Fruit fly (Drosophila melanogaster) whole organism, embryonic: ENCODE data around the gene CG9733.

ENCODE experiments used
- Asciz ChIP-seq: fragments of 200-800 bp; sonication (Bioruptor generic); optimal IDR thresholded peaks from 2 replicates; lab custom pipeline; 2017; ENCODE audit warnings: missing biosample characterization, mild to moderate bottlenecking, missing genetic modification characterization, missing genetic modification reagents
- Bdp1 ChIP-seq: fragments of 200-800 bp; sonication (Bioruptor generic); optimal IDR thresholded peaks from 3 replicates; lab custom pipeline; 2016; ENCODE audit warnings: missing biosample characterization, missing genetic modification characterization
- CG11456 ChIP-seq: fragments of 200-800 bp; sonication (Bioruptor generic); IDR thresholded peaks from 3 replicates; pipeline ENCODE4 v1.3.6; 2022; ENCODE audit warnings: missing biosample characterization, missing genetic modification characterization
- CG11504 ChIP-seq: fragments of 200-800 bp; sonication (Bioruptor generic); optimal IDR thresholded peaks from 3 replicates; lab custom pipeline; 2019; ENCODE audit warnings: missing biosample characterization, mild to moderate bottlenecking, missing genetic modification characterization, moderate library complexity
- CG11695 ChIP-seq: fragments of 200-800 bp; sonication (Bioruptor generic); IDR thresholded peaks from 3 replicates; pipeline ENCODE4 v1.3.6; 2022; ENCODE audit warnings: missing biosample characterization, missing genetic modification characterization
- CG11696 ChIP-seq: fragments of 200-800 bp; sonication (Bioruptor generic); IDR thresholded peaks from 2 replicates; pipeline ENCODE4 v1.3.6; 2022; ENCODE audit warnings: missing biosample characterization, missing genetic modification characterization
- CG13424 ChIP-seq: fragments of 200-800 bp; sonication (Bioruptor generic); optimal IDR thresholded peaks from 2 replicates; lab custom pipeline; 2019; ENCODE audit warnings: missing biosample characterization, mild to moderate bottlenecking, missing genetic modification characterization, moderate library complexity
- CG14860 ChIP-seq: fragments of 200-800 bp; sonication (Bioruptor generic); IDR thresholded peaks from 3 replicates; pipeline ENCODE4 v1.3.6; 2022; ENCODE audit warnings: missing biosample characterization, missing genetic modification characterization; ENCODE audit not compliant: partially characterized antibody
- CG1602 ChIP-seq: fragments of 200-800 bp; sonication (Bioruptor generic); optimal IDR thresholded peaks from 3 replicates; lab custom pipeline; 2016; ENCODE audit warnings: missing biosample characterization, missing genetic modification characterization
- CG16813 ChIP-seq: fragments of 200-800 bp; sonication (Bioruptor generic); IDR thresholded peaks from 3 replicates; pipeline ENCODE4 v1.3.6; 2022; ENCODE audit warnings: missing biosample characterization, missing genetic modification characterization; ENCODE audit not compliant: partially characterized antibody
- CG17328 ChIP-seq: fragments of 200-800 bp; sonication (Bioruptor generic); IDR thresholded peaks from 2 replicates; pipeline ENCODE4 v1.3.6; 2022; ENCODE audit warnings: missing biosample characterization, missing genetic modification characterization
- CG1832 ChIP-seq: fragments of 200-800 bp; sonication (Bioruptor generic); optimal IDR thresholded peaks from 2 replicates; lab custom pipeline; 2017; ENCODE audit warnings: missing biosample characterization, mild to moderate bottlenecking, missing genetic modification characterization, inconsistent platforms
- CG18599 ChIP-seq: fragments of 200-800 bp; sonication (Bioruptor generic); optimal IDR thresholded peaks from 3 replicates; lab custom pipeline; 2017; ENCODE audit warnings: missing biosample characterization, missing genetic modification characterization, mild to moderate bottlenecking, moderate library complexity, missing genetic modification reagents
- CG2889 ChIP-seq: fragments of 200-800 bp; sonication (Bioruptor generic); IDR thresholded peaks from 3 replicates; pipeline ENCODE4 v1.3.6; 2022; ENCODE audit warnings: missing biosample characterization, missing genetic modification characterization
- CG34224 ChIP-seq: fragments of 200-800 bp; sonication (Bioruptor generic); IDR thresholded peaks from 3 replicates; pipeline ENCODE4 v1.3.6; 2022; ENCODE audit warnings: missing biosample characterization, missing genetic modification characterization; ENCODE audit not compliant: partially characterized antibody
- CG4360 ChIP-seq: fragments of 200-800 bp; sonication (Bioruptor generic); IDR thresholded peaks from 2 replicates; pipeline ENCODE4 v1.3.6; 2022; ENCODE audit warnings: missing biosample characterization, missing genetic modification characterization
- CG6689 ChIP-seq: fragments of 200-800 bp; sonication (Bioruptor generic); IDR thresholded peaks from 2 replicates; pipeline ENCODE4 v1.3.6; 2022; ENCODE audit warnings: missing biosample characterization, missing genetic modification characterization
- CG7987 ChIP-seq: fragments of 200-800 bp; sonication (Bioruptor generic); optimal IDR thresholded peaks from 2 replicates; lab custom pipeline; 2018; ENCODE audit warnings: missing biosample characterization, mild to moderate bottlenecking, missing genetic modification characterization, moderate library complexity
- CG9797 ChIP-seq: fragments of 200-800 bp; sonication (Bioruptor generic); optimal IDR thresholded peaks from 3 replicates; lab custom pipeline; 2018; ENCODE audit warnings: missing biosample characterization, mild to moderate bottlenecking, missing genetic modification characterization
- Dll ChIP-seq: fragments of 200-800 bp; sonication (Bioruptor generic); IDR thresholded peaks from 4 replicates; pipeline ENCODE4 v1.3.6; 2022; ENCODE audit warnings: missing biosample characterization, missing genetic modification characterization; ENCODE audit not compliant: partially characterized antibody
- HHEX ChIP-seq: fragments of 200-800 bp; sonication (Bioruptor generic); optimal IDR thresholded peaks from 3 replicates; lab custom pipeline; 2017; ENCODE audit warnings: missing biosample characterization, mild to moderate bottlenecking, missing genetic modification characterization, missing genetic modification reagents
- HLH4C ChIP-seq: fragments of 200-800 bp; sonication (Bioruptor generic); IDR thresholded peaks from 3 replicates; pipeline ENCODE4 v1.3.6; 2022; ENCODE audit warnings: missing biosample characterization, missing genetic modification characterization; ENCODE audit not compliant: partially characterized antibody
- MBD-R2 ChIP-seq: fragments of 200-800 bp; sonication (Bioruptor generic); IDR thresholded peaks from 2 replicates; pipeline ENCODE4 v1.3.6; 2022; ENCODE audit warnings: missing biosample characterization, missing genetic modification characterization
- NfI ChIP-seq: fragments of 200-800 bp; sonication (Bioruptor generic); optimal IDR thresholded peaks from 3 replicates; lab custom pipeline; 2018; ENCODE audit warnings: missing biosample characterization, mild to moderate bottlenecking, missing genetic modification characterization, moderate library complexity
- Scr ChIP-seq: fragments of 200-800 bp; sonication (Bioruptor generic); IDR thresholded peaks from 2 replicates; pipeline ENCODE4 v1.3.6; 2022; ENCODE audit warnings: missing biosample characterization, missing genetic modification characterization; ENCODE audit not compliant: partially characterized antibody
- ato ChIP-seq: fragments of 200-800 bp; sonication (Bioruptor generic); IDR thresholded peaks from 2 replicates; pipeline ENCODE4 v1.3.6; 2022; ENCODE audit warnings: missing biosample characterization, missing genetic modification characterization; ENCODE audit not compliant: partially characterized antibody
- bbx ChIP-seq: fragments of 200-800 bp; sonication (Bioruptor generic); IDR thresholded peaks from 2 replicates; pipeline ENCODE4 v1.3.6; 2022; ENCODE audit warnings: missing biosample characterization, missing genetic modification characterization; ENCODE audit not compliant: partially characterized antibody
- bigmax ChIP-seq: fragments of 200-800 bp; sonication (Bioruptor generic); optimal IDR thresholded peaks from 2 replicates; lab custom pipeline; 2018; ENCODE audit warnings: missing biosample characterization, mild to moderate bottlenecking, missing genetic modification characterization
- chinmo ChIP-seq: fragments of 200-800 bp; sonication (Bioruptor generic); IDR thresholded peaks from 4 replicates; pipeline ENCODE4 v1.3.6; 2022; ENCODE audit warnings: missing biosample characterization, missing genetic modification characterization; ENCODE audit not compliant: partially characterized antibody
- exex ChIP-seq: fragments of 200-800 bp; sonication (Bioruptor generic); optimal IDR thresholded peaks from 4 replicates; lab custom pipeline; 2018; ENCODE audit warnings: missing biosample characterization, mild to moderate bottlenecking, missing genetic modification characterization, moderate library complexity
- fu2 ChIP-seq: fragments of 200-800 bp; sonication (Bioruptor generic); optimal IDR thresholded peaks from 2 replicates; lab custom pipeline; 2016; ENCODE audit warnings: missing biosample characterization, missing genetic modification characterization
- grn ChIP-seq: fragments of 200-800 bp; sonication (Bioruptor generic); optimal IDR thresholded peaks from 3 replicates; lab custom pipeline; 2017; ENCODE audit warnings: missing biosample characterization, missing genetic modification characterization
- hb ChIP-seq: fragments of 200-800 bp; sonication (Bioruptor generic); IDR thresholded peaks from 3 replicates; pipeline ENCODE4 v1.3.6; 2022; ENCODE audit warnings: missing biosample characterization, missing genetic modification characterization; ENCODE audit not compliant: partially characterized antibody
- hbn ChIP-seq: fragments of 200-800 bp; sonication (Bioruptor generic); IDR thresholded peaks from 2 replicates; pipeline ENCODE4 v1.3.6; 2022; ENCODE audit warnings: missing biosample characterization, missing genetic modification characterization; ENCODE audit not compliant: partially characterized antibody
- knrl ChIP-seq: fragments of 200-800 bp; sonication (Bioruptor generic); IDR thresholded peaks from 3 replicates; pipeline ENCODE4 v1.3.6; 2022; ENCODE audit warnings: missing biosample characterization, missing genetic modification characterization; ENCODE audit not compliant: partially characterized antibody
- lab ChIP-seq: fragments of 200-800 bp; sonication (Bioruptor generic); optimal IDR thresholded peaks from 3 replicates; lab custom pipeline; 2017; ENCODE audit warnings: missing biosample characterization, missing genetic modification characterization, mild to moderate bottlenecking, moderate library complexity, missing genetic modification reagents
- mld ChIP-seq: fragments of 200-800 bp; sonication (Bioruptor generic); IDR thresholded peaks from 3 replicates; pipeline ENCODE4 v1.3.6; 2022; ENCODE audit warnings: missing biosample characterization, missing genetic modification characterization; ENCODE audit not compliant: partially characterized antibody
- nerfin-2 ChIP-seq: fragments of 200-800 bp; sonication (Bioruptor generic); IDR thresholded peaks from 2 replicates; pipeline ENCODE4 v1.3.6; 2022; ENCODE audit warnings: missing biosample characterization, missing genetic modification characterization; ENCODE audit not compliant: partially characterized antibody
- sd ChIP-seq: fragments of 200-800 bp; sonication (Bioruptor generic); optimal IDR thresholded peaks from 3 replicates; lab custom pipeline; 2018; ENCODE audit warnings: missing biosample characterization, mild to moderate bottlenecking, missing genetic modification characterization, moderate library complexity
- seq ChIP-seq: fragments of 200-800 bp; sonication (Bioruptor generic); IDR thresholded peaks from 2 replicates; pipeline ENCODE4 v1.3.6; 2022; ENCODE audit warnings: missing biosample characterization, missing genetic modification characterization
- slou ChIP-seq: fragments of 200-800 bp; sonication (Bioruptor generic); optimal IDR thresholded peaks from 3 replicates; lab custom pipeline; 2016; ENCODE audit warnings: missing biosample characterization, missing genetic modification characterization
- sna ChIP-seq: fragments of 200-800 bp; sonication (Bioruptor generic); IDR thresholded peaks from 2 replicates; pipeline ENCODE4 v1.3.6; 2022; ENCODE audit warnings: missing biosample characterization, missing genetic modification characterization; ENCODE audit not compliant: partially characterized antibody
- sug ChIP-seq: fragments of 200-800 bp; optimal IDR thresholded peaks from 2 replicates; lab custom pipeline; 2019; ENCODE audit warnings: missing biosample characterization, mild to moderate bottlenecking, missing genetic modification characterization, moderate library complexity
- tio ChIP-seq: fragments of 200-800 bp; sonication (Bioruptor generic); optimal IDR thresholded peaks from 2 replicates; lab custom pipeline; 2017; ENCODE audit warnings: missing biosample characterization, missing genetic modification characterization, inconsistent platforms
- tna ChIP-seq: fragments of 200-800 bp; sonication (Bioruptor generic); IDR thresholded peaks from 2 replicates; pipeline ENCODE4 v1.3.6; 2022; ENCODE audit warnings: missing biosample characterization, missing genetic modification characterization; ENCODE audit not compliant: partially characterized antibody
- yki ChIP-seq: fragments of >200 bp; optimal IDR thresholded peaks from 3 replicates; lab custom pipeline; 2018

CG9733 gene

DNA sequence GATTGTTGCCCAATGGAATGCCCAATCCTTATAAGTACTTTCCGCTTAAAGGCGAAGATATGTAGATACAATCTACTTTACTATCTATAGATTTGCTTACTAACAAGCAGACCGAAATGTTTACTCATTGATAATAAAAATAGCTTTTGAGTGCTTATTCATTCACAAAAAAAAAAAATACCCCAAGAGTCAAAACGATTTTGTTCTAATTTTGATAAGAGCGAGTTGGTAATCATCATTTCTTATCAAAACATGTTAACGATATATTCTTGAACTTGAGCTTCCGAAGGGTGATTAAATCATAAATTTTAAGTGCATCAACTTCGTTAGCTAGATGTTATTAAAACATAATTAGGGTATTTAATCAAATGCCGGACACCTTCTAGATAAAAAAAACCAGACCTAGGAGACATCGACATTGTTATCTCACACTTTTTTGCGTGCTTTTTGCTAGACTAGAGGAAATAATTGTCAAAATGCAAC lies 4.0 kb upstream of the CG9733 start, which contains the start of gene CG9682:
CG9682 (plus strand) TSS at position 433 of the 483 bp plus-strand sequence.
- TF ChIP-seq sd, result peak; percentile 2
- no peak for TF ChIP-seq NfI (GFP tag; lab: Kevin White, UChicago)
- no peak for TF ChIP-seq CG34224 (GFP tag; lab: Robert Waterston, UW)
- TF ChIP-seq fu2 (GFP tag; lab: Kevin White, UChicago), result no peak
- TF ChIP-seq HHEX, result no peak
- TF ChIP-seq MBD-R2 (GFP tag; lab: Robert Waterston, UW), result no peak
- peak; percentile 47 for TF ChIP-seq grn (GFP tag; lab: Kevin White, UChicago)
- no peak for TF ChIP-seq bigmax
- peak; percentile 46 for TF ChIP-seq lab
- TF ChIP-seq exex (tag; lab: Kevin White, UChicago), result peak; percentile 57
- no peak for TF ChIP-seq slou (GFP tag; lab: Kevin White, UChicago)
- TF ChIP-seq ato, result no peak
- TF ChIP-seq CG1602 (GFP tag; lab: Kevin White, UChicago), result no peak
- peak; percentile 53 for TF ChIP-seq sug (tag; lab: Kevin White, UChicago)

DNA sequence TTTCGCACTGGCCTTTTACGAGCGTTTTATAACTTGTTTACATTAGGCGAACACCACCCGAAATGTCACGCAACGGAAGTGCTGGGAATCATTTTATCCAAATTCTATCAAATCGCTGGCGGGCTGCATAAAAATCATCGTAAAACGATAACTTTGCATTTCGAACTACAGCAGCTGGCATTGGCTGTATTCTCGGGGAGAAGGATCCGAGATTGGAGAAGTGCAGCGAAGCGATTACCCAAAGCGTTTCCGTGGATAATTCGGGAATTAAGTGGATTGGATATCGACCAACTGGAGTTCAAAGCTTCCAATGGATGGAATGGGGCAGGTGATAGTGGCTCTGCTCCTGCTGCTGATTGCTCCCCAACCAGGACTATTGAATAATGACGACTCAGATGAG lies 2.8 kb upstream of the CG9733 start, which contains the start of gene CG34299:
CG34299 (plus strand) TSS at position 301 of the 400 bp plus-strand sequence.
- TF ChIP-seq CG2889, result no peak
- TF ChIP-seq CG11456 (GFP tag; lab: Robert Waterston, UW), result 0 out of 3 replicates have a peak, but pooled peaks have one; percentile 8

- TF ChIP-seq CG11504 (tag; lab: Kevin White, UChicago) (peak; percentile 22), knrl (GFP tag; lab: Robert Waterston, UW) (peak; percentile 61), Bdp1 (GFP tag; lab: Kevin White, UChicago) (peak; percentile 99), tio (no peak), bbx (GFP tag; lab: Robert Waterston, UW) (peak; percentile 86), CG9797 (GFP tag; lab: Kevin White, UChicago) (no peak), CG6689 (GFP tag; lab: Robert Waterston, UW) (peak; percentile 40), CG13424 (no peak), CG18599 (GFP tag; lab: Kevin White, UChicago) (no peak), CG1832 (no peak), sna (GFP tag; lab: Robert Waterston, UW) (peak; percentile 58), CG14860 (peak; percentile 88), seq (GFP tag; lab: Robert Waterston, UW) (no peak), CG16813 (GFP tag; lab: Robert Waterston, UW) (peak; percentile 74), Asciz (GFP tag; lab: Kevin White, UChicago) (no peak), Scr (peak; percentile 67), CG11696 (no peak), chinmo (GFP tag; lab: Robert Waterston, UW) (peak; percentile 43; the same call in 1 of the 4 replicates), CG4360 (GFP tag; lab: Robert Waterston, UW) (0 out of 2 replicates have a peak, but pooled peaks have one; percentile 20), mld (GFP tag; lab: Robert Waterston, UW) (peak; percentile 92), yki (lab: Kevin White, UChicago) (no peak), nerfin-2 (GFP tag; lab: Robert Waterston, UW) (peak; percentile 65), CG11695 (GFP tag; lab: Robert Waterston, UW) (no peak), HLH4C (GFP tag; lab: Robert Waterston, UW) (peak; percentile 81), CG17328 (GFP tag; lab: Robert Waterston, UW) (no peak), tna (GFP tag; lab: Robert Waterston, UW) (peak; percentile 91), hb (GFP tag; lab: Robert Waterston, UW) (peak; percentile 57; the same call in 2 of the 3 replicates), hbn (GFP tag; lab: Robert Waterston, UW) (peak; percentile 32), Dll (GFP tag; lab: Robert Waterston, UW) (peak; percentile 58; the same call in 2 of the 4 replicates), CG7987 (no peak)
Observed at dm6 chr3R:30248565-30248964, 2.1 kb upstream of the CG9733 start.
